Fruit fly (Drosophila melanogaster) whole organism, embryonic: ENCODE results near the gene Hinfp.
"Not testable (repeated sequence)": the region's sequence is repeated elsewhere in the genome, so short reads cannot be mapped to it uniquely, and the experiment has no call there.

Experiments
- CG15269 ChIP-seq: fragments of 200-800 bp; sonication (Bioruptor generic); optimal IDR thresholded peaks from 2 replicates; lab custom pipeline; 2018; ENCODE audit warnings: missing biosample characterization, mild to moderate bottlenecking, missing genetic modification characterization, moderate library complexity
- CG2875 ChIP-seq: fragments of 200-800 bp; sonication (Bioruptor generic); optimal IDR thresholded peaks from 2 replicates; lab custom pipeline; 2017; ENCODE audit warnings: missing biosample characterization, mild to moderate bottlenecking, missing genetic modification characterization, missing genetic modification reagents
- Sry-β ChIP-seq: fragments of 200-800 bp; sonication (Bioruptor generic); optimal IDR thresholded peaks from 2 replicates; lab custom pipeline; 2018; ENCODE audit warnings: missing biosample characterization, mild to moderate bottlenecking, missing genetic modification characterization, moderate library complexity
- zfh1 ChIP-seq: fragments of 200-800 bp; sonication (Bioruptor generic); IDR thresholded peaks from 3 replicates; pipeline ENCODE4 v1.3.6; 2022; ENCODE audit warnings: missing biosample characterization, missing genetic modification characterization

- TF ChIP-seq zfh1 (GFP tag; lab: Robert Waterston, UW); Sry-β (GFP tag; lab: Kevin White, UChicago); CG15269 (tag; lab: Kevin White, UChicago); CG2875: not testable (repeated sequence)
Observed at dm6 chrX:644461-644860, 19.1 kb downstream of the Hinfp start, which contains the start of gene CG13367.
